Fruit fly (Drosophila melanogaster) whole organism: ENCODE measurements around the gene Miga.

Experiments used
- CG8478 ChIP-seq: fragments of >200 bp; optimal IDR thresholded peaks from 2 replicates; lab custom pipeline; 2018; ENCODE audit warnings: inconsistent platforms
- Dll ChIP-seq: fragments of >200 bp; optimal IDR thresholded peaks from 2 replicates; lab custom pipeline; 2017
- EcR ChIP-seq, 2 experiments: fragments of >200 bp; optimal IDR thresholded peaks; 2 replicates each; lab custom pipeline; 2017; ENCODE audit warnings: missing biosample characterization in 2 of 2, missing genetic modification characterization in 2 of 2, missing genetic modification reagents in 2 of 2
- pan ChIP-seq: fragments of >200 bp; optimal IDR thresholded peaks from 2 replicates; lab custom pipeline; 2017
- psq ChIP-seq: fragments of >200 bp; optimal IDR thresholded peaks from 2 replicates; lab custom pipeline; 2017
- usp ChIP-seq: fragments of >200 bp; optimal IDR thresholded peaks from 2 replicates; lab custom pipeline; 2017; ENCODE audit warnings: missing biosample characterization, missing genetic modification characterization, mixed read lengths

The Miga gene

dm6 chrX:8419534-8419933, 18.1 kb downstream of the Miga start:
- TF ChIP-seq usp (GFP tag; lab: Kevin White, UChicago) (no peak), EcR (GFP tag; optimal IDR thresholded peaks at IDR 0.05; lab: Kevin White, UChicago) (no peak), pan (lab: Kevin White, UChicago) (no peak), Dll (lab: Kevin White, UChicago) (no peak), CG8478 (no peak), psq (lab: Kevin White, UChicago) (no peak)

dm6 chrX:8416956-8417355, 20.7 kb downstream of the Miga start:
- no peak for TF ChIP-seq usp (GFP tag; lab: Kevin White, UChicago)

- TF ChIP-seq EcR (GFP tag; optimal IDR thresholded peaks at IDR 0.05; lab: Kevin White, UChicago) = peak in 1 of 2 experiments; percentile 66
- no peak for TF ChIP-seq CG8478
Measured at dm6 chrX:8416209-8416608, 21.4 kb downstream of the Miga start.

dm6 chrX:8415605-8416004, 22.0 kb downstream of the Miga start:
- TF ChIP-seq psq (lab: Kevin White, UChicago) (no peak), CG8478 (no peak), EcR (GFP tag; optimal IDR thresholded peaks at IDR 0.05; lab: Kevin White, UChicago) (no peak), usp (GFP tag; lab: Kevin White, UChicago) (no peak), pan (lab: Kevin White, UChicago) (no peak), Dll (lab: Kevin White, UChicago) (no peak)

- TF ChIP-seq usp (GFP tag; lab: Kevin White, UChicago) = no peak
- no peak for TF ChIP-seq pan (lab: Kevin White, UChicago)
- no peak for TF ChIP-seq psq (lab: Kevin White, UChicago)
- TF ChIP-seq CG8478 = no peak
Measured at dm6 chrX:8414351-8414750, 23.3 kb downstream of the Miga start.

dm6 chrX:8413513-8414113, 24.0 kb downstream of the Miga start:
- TF ChIP-seq pan (lab: Kevin White, UChicago) = no peak
- no peak for TF ChIP-seq EcR (GFP tag; optimal IDR thresholded peaks at IDR 0.05; lab: Kevin White, UChicago)
- no peak for TF ChIP-seq Dll (lab: Kevin White, UChicago)
- no peak for TF ChIP-seq CG8478
- TF ChIP-seq psq (lab: Kevin White, UChicago) = no peak
- TF ChIP-seq usp (GFP tag; lab: Kevin White, UChicago) = no peak

dm6 chrX:8412197-8413160, 25.1 kb downstream of the Miga start:
- TF ChIP-seq usp (GFP tag; lab: Kevin White, UChicago) (no peak), CG8478 (no peak), psq (lab: Kevin White, UChicago) (no peak)

dm6 chrX:8411532-8411960, 26.1 kb downstream of the Miga start, which contains the start of gene lawc:
lawc (minus strand) TSS chrX:8411658.
- no peak for TF ChIP-seq pan (lab: Kevin White, UChicago)

dm6 chrX:8410349-8411240, 27.0 kb downstream of the Miga start:
- TF ChIP-seq CG8478 = peak; percentile 82
- TF ChIP-seq psq (lab: Kevin White, UChicago) = no peak
- TF ChIP-seq Dll (lab: Kevin White, UChicago) = no peak

dm6 chrX:8409793-8410192, 27.8 kb downstream of the Miga start:
- peak; percentile 40 for TF ChIP-seq Dll (lab: Kevin White, UChicago)
- no peak for TF ChIP-seq pan (lab: Kevin White, UChicago)

dm6 chrX:8408971-8409455, 28.6 kb downstream of the Miga start, which contains the start of gene Trf2:
Trf2 (plus strand) TSS chrX:8409272.
- TF ChIP-seq usp (GFP tag; lab: Kevin White, UChicago) = no peak
- TF ChIP-seq Dll (lab: Kevin White, UChicago) = no peak
- no peak for TF ChIP-seq EcR (GFP tag; optimal IDR thresholded peaks at IDR 0.05; lab: Kevin White, UChicago)
- no peak for TF ChIP-seq pan (lab: Kevin White, UChicago)
- no peak for TF ChIP-seq CG8478
- TF ChIP-seq psq (lab: Kevin White, UChicago) = no peak
